Fruit fly (Drosophila melanogaster): ENCODE measurements around the gene CG15728.

- TF ChIP-seq Mnt (GFP tag; optimal IDR thresholded peaks at IDR 0.05) (peak; percentile 79), CG7101 (tag; optimal IDR thresholded peaks at IDR 0.05) (peak; percentile 95), Hr96 (GFP tag; optimal IDR thresholded peaks at IDR 0.05) (peak; percentile 53), CG1620 (GFP tag; optimal IDR thresholded peaks at IDR 0.05) (peak; percentile 63), toe (GFP tag; optimal IDR thresholded peaks at IDR 0.05) (no peak), Clk (GFP tag; optimal IDR thresholded peaks at IDR 0.05) (no peak), CG5204 (GFP tag; optimal IDR thresholded peaks at IDR 0.05) (peak; percentile 33), cic (GFP tag; optimal IDR thresholded peaks at IDR 0.05) (peak; percentile 20), bab1 (GFP tag; optimal IDR thresholded peaks at IDR 0.05) (peak; percentile 91), Crg-1 (GFP tag; optimal IDR thresholded peaks at IDR 0.05) (peak; percentile 70), CG14711 (tag; optimal IDR thresholded peaks at IDR 0.05) (peak; percentile 93)
These were observed 42.4 kb downstream of the CG15728 start for dm6 chrX:12666471-12666884.

Data from whole organism, adult.